Fruit fly (Drosophila melanogaster) whole organism, embryonic: ENCODE measurements around the gene Bro.

Source experiments
- Adf1 ChIP-seq: fragments of 200-800 bp; sonication (Bioruptor generic); IDR thresholded peaks from 2 replicates; pipeline ENCODE4 v1.3.6; 2022; ENCODE audit warnings: missing biosample characterization, missing genetic modification characterization
- Atf6 ChIP-seq: fragments of 200-800 bp; sonication (Bioruptor generic); IDR thresholded peaks from 2 replicates; pipeline ENCODE4 v1.3.6; 2022; ENCODE audit warnings: missing biosample characterization, missing genetic modification characterization
- Awh ChIP-seq: fragments of 200-800 bp; sonication (Bioruptor generic); IDR thresholded peaks from 2 replicates; pipeline ENCODE4, ENCODE4 v1.3.6; 2022; ENCODE audit warnings: missing biosample characterization, missing genetic modification characterization
- CG10267 ChIP-seq: fragments of 200-800 bp; sonication (Bioruptor generic); optimal IDR thresholded peaks from 2 replicates; lab custom pipeline; 2018; ENCODE audit warnings: missing biosample characterization, mild to moderate bottlenecking, missing genetic modification characterization, moderate library complexity
- CG10565 ChIP-seq: fragments of 200-800 bp; sonication (Bioruptor generic); optimal IDR thresholded peaks from 3 replicates; lab custom pipeline; 2016; ENCODE audit warnings: missing biosample characterization, mild to moderate bottlenecking, missing genetic modification characterization
- CG11723 ChIP-seq: fragments of 200-800 bp; sonication (Bioruptor generic); optimal IDR thresholded peaks from 2 replicates; lab custom pipeline; 2017; ENCODE audit warnings: missing biosample characterization, mild to moderate bottlenecking, missing genetic modification characterization
- CG12299 ChIP-seq: fragments of 200-800 bp; sonication (Bioruptor generic); optimal IDR thresholded peaks from 2 replicates; lab custom pipeline; 2018; ENCODE audit warnings: missing biosample characterization, mild to moderate bottlenecking, missing genetic modification characterization
- CG12769 ChIP-seq: fragments of 200-800 bp; sonication (Bioruptor generic); optimal IDR thresholded peaks from 2 replicates; lab custom pipeline; 2019; ENCODE audit warnings: missing biosample characterization, mild to moderate bottlenecking, missing genetic modification characterization, moderate library complexity
- CG15269 ChIP-seq: fragments of 200-800 bp; sonication (Bioruptor generic); optimal IDR thresholded peaks from 2 replicates; lab custom pipeline; 2018; ENCODE audit warnings: missing biosample characterization, mild to moderate bottlenecking, missing genetic modification characterization, moderate library complexity
- CG17361 ChIP-seq: fragments of 200-800 bp; sonication (Bioruptor generic); IDR thresholded peaks from 3 replicates; pipeline ENCODE4 v1.3.6; 2022; ENCODE audit warnings: missing biosample characterization, missing genetic modification characterization
- CG2889 ChIP-seq: fragments of 200-800 bp; sonication (Bioruptor generic); IDR thresholded peaks from 3 replicates; pipeline ENCODE4 v1.3.6; 2022; ENCODE audit warnings: missing biosample characterization, missing genetic modification characterization
- CG31224 ChIP-seq: fragments of 200-800 bp; sonication (Bioruptor generic); IDR thresholded peaks from 2 replicates; pipeline ENCODE4 v1.3.6; 2022; ENCODE audit warnings: missing biosample characterization, missing genetic modification characterization
- CG5180 ChIP-seq: fragments of 200-800 bp; sonication (Bioruptor generic); optimal IDR thresholded peaks from 3 replicates; lab custom pipeline; 2017; ENCODE audit warnings: missing biosample characterization, missing genetic modification characterization, mild to moderate bottlenecking, moderate library complexity, missing genetic modification reagents
- CG6175 ChIP-seq: fragments of 200-800 bp; sonication (Bioruptor generic); IDR thresholded peaks from 3 replicates; pipeline ENCODE4 v1.3.6; 2022; ENCODE audit warnings: missing biosample characterization, missing genetic modification characterization
- CG6813 ChIP-seq: fragments of 200-800 bp; sonication (Bioruptor generic); optimal IDR thresholded peaks from 2 replicates; lab custom pipeline; 2017; ENCODE audit warnings: missing biosample characterization, missing genetic modification characterization, mild to moderate bottlenecking, moderate library complexity, missing genetic modification reagents
- CG7357 ChIP-seq: fragments of 200-800 bp; sonication (Bioruptor generic); IDR thresholded peaks from 3 replicates; pipeline ENCODE4 v1.3.6; 2022; ENCODE audit warnings: missing biosample characterization, missing genetic modification characterization
- CG7745 ChIP-seq: fragments of 200-800 bp; sonication (Bioruptor generic); optimal IDR thresholded peaks from 2 replicates; lab custom pipeline; 2018; ENCODE audit warnings: missing biosample characterization, mild to moderate bottlenecking, missing genetic modification characterization, moderate library complexity
- CG7987 ChIP-seq: fragments of 200-800 bp; sonication (Bioruptor generic); optimal IDR thresholded peaks from 2 replicates; lab custom pipeline; 2018; ENCODE audit warnings: missing biosample characterization, mild to moderate bottlenecking, missing genetic modification characterization, moderate library complexity
- CG8089 ChIP-seq: fragments of 200-800 bp; sonication (Bioruptor generic); optimal IDR thresholded peaks from 3 replicates; lab custom pipeline; 2016; ENCODE audit warnings: missing biosample characterization, missing genetic modification characterization
- CG8388 ChIP-seq: fragments of 200-800 bp; sonication (Bioruptor generic); optimal IDR thresholded peaks from 2 replicates; lab custom pipeline; 2019; ENCODE audit warnings: missing biosample characterization, mild to moderate bottlenecking, missing genetic modification characterization, moderate library complexity
- CkIIα-i1 ChIP-seq: fragments of 200-800 bp; sonication (Bioruptor generic); IDR thresholded peaks from 2 replicates; pipeline ENCODE4 v1.3.6; 2022; ENCODE audit warnings: missing biosample characterization, missing genetic modification characterization
- Deaf1 ChIP-seq: fragments of 200-800 bp; optimal IDR thresholded peaks from 3 replicates; lab custom pipeline; 2019; ENCODE audit warnings: missing biosample characterization, mild to moderate bottlenecking, missing genetic modification characterization, moderate library complexity
- Elba2 ChIP-seq: fragments of 200-800 bp; sonication (Bioruptor generic); optimal IDR thresholded peaks from 3 replicates; lab custom pipeline; 2016; ENCODE audit warnings: missing biosample characterization, missing genetic modification characterization
- Ets65A ChIP-seq: fragments of 200-800 bp; sonication (Bioruptor generic); peaks from one replicate; lab custom pipeline; 2016; ENCODE audit warnings: missing biosample characterization, missing genetic modification characterization
- H2.0 ChIP-seq: fragments of 200-800 bp; sonication (Bioruptor generic); IDR thresholded peaks from 2 replicates; pipeline ENCODE4 v1.3.6; 2022; ENCODE audit warnings: missing biosample characterization, missing genetic modification characterization
- HLH54F ChIP-seq: fragments of 200-800 bp; sonication (Bioruptor generic); optimal IDR thresholded peaks from 3 replicates; lab custom pipeline; 2016; ENCODE audit warnings: missing biosample characterization, missing genetic modification characterization
- HLHmδ ChIP-seq: fragments of 200-800 bp; sonication (Bioruptor generic); optimal IDR thresholded peaks from 2 replicates; lab custom pipeline; 2018; ENCODE audit warnings: missing biosample characterization, mild to moderate bottlenecking, missing genetic modification characterization, moderate library complexity
- Lpt ChIP-seq: fragments of >200 bp; optimal IDR thresholded peaks from 2 replicates; lab custom pipeline; 2018; ENCODE audit warnings: missing biosample characterization, missing genetic modification characterization
- Med ChIP-seq: fragments of 200-800 bp; sonication (Bioruptor generic); peaks from one replicate; lab custom pipeline; 2016; ENCODE audit warnings: missing biosample characterization, missing genetic modification characterization, mild to moderate bottlenecking, inconsistent platforms, moderate library complexity
- Mrtf ChIP-seq: fragments of 200-800 bp; sonication (Bioruptor generic); IDR thresholded peaks from 3 replicates; pipeline ENCODE4 v1.3.6; 2022; ENCODE audit warnings: missing biosample characterization, missing genetic modification characterization
- NK7.1 ChIP-seq: fragments of 200-800 bp; sonication (Bioruptor generic); optimal IDR thresholded peaks from 3 replicates; lab custom pipeline; 2016; ENCODE audit warnings: missing biosample characterization, missing genetic modification characterization
- PHDP ChIP-seq: fragments of 200-800 bp; sonication (Bioruptor generic); optimal IDR thresholded peaks from 3 replicates; lab custom pipeline; 2018; ENCODE audit warnings: missing biosample characterization, mild to moderate bottlenecking, missing genetic modification characterization, moderate library complexity
- chinmo ChIP-seq: fragments of 200-800 bp; sonication (Bioruptor generic); IDR thresholded peaks from 4 replicates; pipeline ENCODE4 v1.3.6; 2022; ENCODE audit warnings: missing biosample characterization, missing genetic modification characterization; ENCODE audit not compliant: partially characterized antibody
- en ChIP-seq: fragments of 200-800 bp; sonication (Bioruptor generic); optimal IDR thresholded peaks from 2 replicates; lab custom pipeline; 2016; ENCODE audit warnings: missing biosample characterization, missing genetic modification characterization
- ewg ChIP-seq: fragments of 200-800 bp; sonication (Bioruptor generic); optimal IDR thresholded peaks from 3 replicates; lab custom pipeline; 2017; ENCODE audit warnings: mild to moderate bottlenecking, missing biosample characterization, missing genetic modification reagents, missing genetic modification characterization
- gfzf ChIP-seq: fragments of 200-800 bp; sonication (Bioruptor generic); optimal IDR thresholded peaks from 2 replicates; lab custom pipeline; 2016; ENCODE audit warnings: missing biosample characterization, mild to moderate bottlenecking, missing genetic modification characterization, moderate library complexity
- hkb ChIP-seq, 2 experiments: fragments of 200-800 bp in 1 of 2; fragments of >200 bp in 1 of 2; sonication (Bioruptor generic) in 1 of 2; IDR thresholded peaks in 1 of 2; optimal IDR thresholded peaks in 1 of 2; 2 replicates each; pipeline versions ENCODE4 v1.3.6 to Lab custom; 2017 to 2022; ENCODE audit warnings: missing biosample characterization in 1 of 2, missing genetic modification characterization in 1 of 2
- kah ChIP-seq: fragments of 200-800 bp; sonication (Bioruptor generic); optimal IDR thresholded peaks from 2 replicates; lab custom pipeline; 2018; ENCODE audit warnings: missing biosample characterization, mild to moderate bottlenecking, missing genetic modification characterization
- kni ChIP-seq: fragments of 200-800 bp; sonication (Bioruptor generic); optimal IDR thresholded peaks from 3 replicates; lab custom pipeline; 2017; ENCODE audit warnings: mild to moderate bottlenecking, missing biosample characterization, missing genetic modification reagents, missing genetic modification characterization
- knrl ChIP-seq: fragments of 200-800 bp; sonication (Bioruptor generic); IDR thresholded peaks from 3 replicates; pipeline ENCODE4 v1.3.6; 2022; ENCODE audit warnings: missing biosample characterization, missing genetic modification characterization; ENCODE audit not compliant: partially characterized antibody
- lov ChIP-seq, 2 experiments: fragments of 200-800 bp in 1 of 2; fragments of >200 bp in 1 of 2; sonication (Bioruptor generic) in 1 of 2; IDR thresholded peaks in 1 of 2; optimal IDR thresholded peaks in 1 of 2; 2 replicates in 1 of 2; 3 replicates in 1 of 2; pipeline versions ENCODE4 v1.3.6 to Lab custom; 2017 to 2022; ENCODE audit warnings: missing biosample characterization in 1 of 2, missing genetic modification characterization in 1 of 2
- luna ChIP-seq: fragments of 200-800 bp; sonication (Bioruptor generic); optimal IDR thresholded peaks from 2 replicates; lab custom pipeline; 2016; ENCODE audit warnings: missing biosample characterization, missing genetic modification characterization
- maf-S ChIP-seq: fragments of 200-800 bp; sonication (Bioruptor generic); optimal IDR thresholded peaks from 2 replicates; lab custom pipeline; 2016; ENCODE audit warnings: missing biosample characterization, missing genetic modification characterization
- pb ChIP-seq: fragments of 200-800 bp; sonication (Bioruptor generic); optimal IDR thresholded peaks from 3 replicates; lab custom pipeline; 2016; ENCODE audit warnings: missing biosample characterization, missing genetic modification characterization
- row ChIP-seq: fragments of 200-800 bp; sonication (Bioruptor generic); IDR thresholded peaks from 3 replicates; pipeline ENCODE4 v1.3.6; 2022; ENCODE audit warnings: missing biosample characterization, missing genetic modification characterization
- sd ChIP-seq: fragments of 200-800 bp; sonication (Bioruptor generic); optimal IDR thresholded peaks from 3 replicates; lab custom pipeline; 2018; ENCODE audit warnings: missing biosample characterization, mild to moderate bottlenecking, missing genetic modification characterization, moderate library complexity
- z ChIP-seq: fragments of 200-800 bp; sonication (Bioruptor generic); IDR thresholded peaks from 3 replicates; pipeline ENCODE4 v1.3.6; 2022; ENCODE audit warnings: missing biosample characterization, missing genetic modification characterization
- zen ChIP-seq: fragments of 200-800 bp; sonication (Bioruptor generic); optimal IDR thresholded peaks from 3 replicates; lab custom pipeline; 2018; ENCODE audit warnings: missing biosample characterization, mild to moderate bottlenecking, missing genetic modification characterization, moderate library complexity

The Bro gene

DNA sequence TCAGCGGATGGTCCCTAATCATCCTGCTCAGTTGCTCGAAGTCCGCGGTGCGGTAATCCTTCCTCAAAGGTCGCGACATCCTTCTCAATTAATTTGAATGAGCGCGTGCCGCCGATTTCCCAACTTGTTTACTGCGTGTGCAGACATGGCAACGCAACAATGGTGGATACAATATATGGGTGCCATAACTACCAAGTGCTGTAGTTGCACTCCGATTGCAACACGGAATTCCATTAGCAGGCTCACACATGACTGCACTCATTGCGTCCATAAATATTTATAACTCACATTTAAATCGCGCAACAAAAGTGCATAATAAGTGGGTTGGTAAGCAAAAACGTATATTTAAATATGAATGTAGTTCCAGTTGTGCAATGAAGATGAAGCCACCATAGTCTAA, 25.0 kb downstream of the Bro start, which contains the start of gene CG13930:
TSS of gene CG13930 (minus strand) at position 101 of the 400 bp plus-strand sequence.
- TF ChIP-seq CG31224 (GFP tag; lab: Robert Waterston, UW) (no peak), gfzf (GFP tag; lab: Kevin White, UChicago) (no peak), lov (optimal IDR thresholded peaks at IDR 0.05; lab: Kevin White, UChicago) (no peak), lov (GFP tag; IDR thresholded peaks at IDR 0.05; lab: Robert Waterston, UW) (no peak), CG12299 (tag; lab: Kevin White, UChicago) (no peak), CG8089 (GFP tag; lab: Kevin White, UChicago) (no peak), Ets65A (GFP tag; lab: Kevin White, UChicago) (peak; percentile 26), HLH54F (GFP tag; lab: Kevin White, UChicago) (no peak), CG7745 (tag; lab: Kevin White, UChicago) (no peak)

- 0 out of 3 replicates have a peak, but pooled peaks have one; percentile 21 for TF ChIP-seq z (GFP tag; lab: Robert Waterston, UW)
- no peak for TF ChIP-seq CkIIα-i1 (GFP tag; lab: Robert Waterston, UW)
- TF ChIP-seq Mrtf (GFP tag; lab: Robert Waterston, UW): no peak; the same call in 2 of the 3 replicates
- TF ChIP-seq pb (GFP tag; lab: Kevin White, UChicago): peak; percentile 2
- TF ChIP-seq CG15269: peak; percentile 81
- peak; percentile 73 for TF ChIP-seq Adf1
- TF ChIP-seq row (GFP tag; lab: Robert Waterston, UW): 0 out of 3 replicates have a peak, but pooled peaks have one; percentile 16
- TF ChIP-seq Atf6 (GFP tag; lab: Robert Waterston, UW): no peak
- no peak for TF ChIP-seq CG10565 (GFP tag; lab: Kevin White, UChicago)
- no peak for TF ChIP-seq HLHmδ (GFP tag; lab: Kevin White, UChicago)
- TF ChIP-seq NK7.1 (GFP tag; lab: Kevin White, UChicago): no peak
- no peak for TF ChIP-seq CG10267 (tag; lab: Kevin White, UChicago)
- TF ChIP-seq PHDP: no peak
- TF ChIP-seq en (GFP tag; lab: Kevin White, UChicago): no peak
- peak; percentile 42 for TF ChIP-seq CG12769 (tag; lab: Kevin White, UChicago)
- TF ChIP-seq Awh (GFP tag; lab: Robert Waterston, UW): peak; percentile 41; the same call in 1 of the 2 replicates
- TF ChIP-seq luna: no peak
- no peak for TF ChIP-seq kah (GFP tag; lab: Kevin White, UChicago)
- peak; percentile 90 for TF ChIP-seq CG6175 (GFP tag; lab: Robert Waterston, UW)
- TF ChIP-seq Elba2 (GFP tag; lab: Kevin White, UChicago): no peak
- no peak for TF ChIP-seq CG7987 (GFP tag; lab: Kevin White, UChicago)
- no peak for TF ChIP-seq hkb (optimal IDR thresholded peaks at IDR 0.05; lab: Kevin White, UChicago)
- TF ChIP-seq hkb (GFP tag; IDR thresholded peaks at IDR 0.05; lab: Robert Waterston, UW): no peak
- no peak for TF ChIP-seq CG5180 (GFP tag; lab: Kevin White, UChicago)
- no peak for TF ChIP-seq maf-S (GFP tag; lab: Kevin White, UChicago)
- no peak for TF ChIP-seq CG7357 (GFP tag; lab: Robert Waterston, UW)
- no peak for TF ChIP-seq knrl (GFP tag; lab: Robert Waterston, UW)
- TF ChIP-seq chinmo (GFP tag; lab: Robert Waterston, UW): peak; percentile 76; the same call in 1 of the 4 replicates
- TF ChIP-seq Lpt (GFP tag; lab: Kevin White, UChicago): no peak
- TF ChIP-seq zen (tag; lab: Kevin White, UChicago): no peak
- no peak for TF ChIP-seq CG17361 (GFP tag; lab: Robert Waterston, UW)
- TF ChIP-seq CG2889 (GFP tag; lab: Robert Waterston, UW): no peak
- TF ChIP-seq Deaf1: peak; percentile 52
- TF ChIP-seq CG6813 (GFP tag; lab: Kevin White, UChicago): no peak
- peak; percentile 52 for TF ChIP-seq kni (GFP tag; lab: Kevin White, UChicago)
- no peak for TF ChIP-seq H2.0 (GFP tag; lab: Robert Waterston, UW)
- TF ChIP-seq CG11723 (GFP tag; lab: Kevin White, UChicago): no peak
- TF ChIP-seq CG8388 (GFP tag; lab: Kevin White, UChicago): no peak
- TF ChIP-seq CG7745 (tag; lab: Kevin White, UChicago): no peak
- TF ChIP-seq ewg (GFP tag; lab: Kevin White, UChicago): no peak
- no peak for TF ChIP-seq sd (tag; lab: Kevin White, UChicago)
- peak; percentile 45 for TF ChIP-seq Med (GFP tag; lab: Kevin White, UChicago)
Measured at dm6 chr3L:1674381-1674780, 26.7 kb downstream of the Bro start, which contains the start of gene CG7991. CG7991 (plus strand) TSS chr3L:1674709.
